Worm (Caenorhabditis elegans) whole organism, late embryonic: ENCODE measurements around the gene JC8.4.
A peak's percentile ranks its signal among the peaks of the same experiment; 100 is the strongest.

Experiments
- Y22D7AL.16 ChIP-seq: sonication (generic microtip); optimal IDR thresholded peaks from 2 replicates; lab custom pipeline; 2016; ENCODE audit warnings: missing genetic modification characterization, missing compliant biosample characterization
- ceh-14 ChIP-seq: sonication (generic microtip); optimal IDR thresholded peaks from 2 replicates; lab custom pipeline; 2016; ENCODE audit warnings: missing genotype, missing genetic modification characterization, missing compliant biosample characterization
- ceh-31 ChIP-seq: sonication (generic microtip); optimal IDR thresholded peaks from 2 replicates; lab custom pipeline; 2016; ENCODE audit warnings: missing genetic modification characterization, missing compliant biosample characterization
- ceh-34 ChIP-seq: sonication (generic microtip); optimal IDR thresholded peaks from 2 replicates; lab custom pipeline; 2016; ENCODE audit warnings: mild to moderate bottlenecking, missing genetic modification characterization, missing compliant biosample characterization
- ceh-9 ChIP-seq: sonication (generic microtip); optimal IDR thresholded peaks from 2 replicates; lab custom pipeline; 2016; ENCODE audit warnings: mild to moderate bottlenecking, missing genetic modification characterization, inconsistent platforms, missing compliant biosample characterization
- eyg-1 ChIP-seq: sonication (generic microtip); optimal IDR thresholded peaks from 2 replicates; lab custom pipeline; 2016; ENCODE audit warnings: missing genotype, missing genetic modification characterization, missing compliant biosample characterization
- npax-4 ChIP-seq: sonication (generic microtip); optimal IDR thresholded peaks from 2 replicates; lab custom pipeline; 2016; ENCODE audit warnings: missing genetic modification characterization, missing compliant biosample characterization
- pag-3 ChIP-seq: sonication (generic microtip); optimal IDR thresholded peaks from 2 replicates; lab custom pipeline; 2016; ENCODE audit warnings: missing compliant biosample characterization, missing genetic modification characterization, borderline replicate concordance
- pha-4 ChIP-seq: fragments of 150-350 bp; optimal IDR thresholded peaks from 2 replicates; lab custom pipeline; 2018; ENCODE audit warnings: missing biosample characterization, missing genetic modification reagents, missing genetic modification characterization

ce11 chrIV:13289321-13289720 is 45.8 kb downstream of the JC8.4 start, which contains the start of gene Y67H2A.10:
- TF ChIP-seq ceh-31 = peak; percentile 77
- no peak for TF ChIP-seq npax-4 (tag; lab: Kevin White, UChicago)
- no peak for TF ChIP-seq ceh-14
- TF ChIP-seq Y22D7AL.16 (tag; lab: Kevin White, UChicago) = no peak
- no peak for TF ChIP-seq eyg-1 (tag; lab: Kevin White, UChicago)
- no peak for TF ChIP-seq ceh-34
- TF ChIP-seq pag-3 (tag; lab: Kevin White, UChicago) = no peak
- no peak for TF ChIP-seq pha-4 (tag; lab: Kevin White, UChicago)
- TF ChIP-seq ceh-9 (tag; lab: Kevin White, UChicago) = no peak
